Fruit fly (Drosophila melanogaster) whole organism, embryonic: ENCODE results near the gene CG11279.
A peak's percentile ranks its signal among the peaks of the same experiment; 100 is the strongest.

Experiments
- B-H1 ChIP-seq: fragments of 200-800 bp; sonication (Bioruptor generic); IDR thresholded peaks from 3 replicates; pipeline ENCODE4 v1.3.6; 2022; ENCODE audit warnings: missing biosample characterization, missing genetic modification characterization
- B-H2 ChIP-seq: fragments of 200-800 bp; sonication (Bioruptor generic); optimal IDR thresholded peaks from 2 replicates; lab custom pipeline; 2018; ENCODE audit warnings: missing biosample characterization, mild to moderate bottlenecking, missing genetic modification characterization
- BtbVII ChIP-seq: fragments of 200-800 bp; sonication (Bioruptor generic); optimal IDR thresholded peaks from 3 replicates; lab custom pipeline; 2017; ENCODE audit warnings: missing biosample characterization, mild to moderate bottlenecking, missing genetic modification characterization
- Bteb2 ChIP-seq: fragments of 200-800 bp; sonication (Bioruptor generic); optimal IDR thresholded peaks from 2 replicates; lab custom pipeline; 2016; ENCODE audit warnings: missing biosample characterization, missing genetic modification characterization
- CG10543 ChIP-seq: fragments of 200-800 bp; sonication (Bioruptor generic); optimal IDR thresholded peaks from 3 replicates; lab custom pipeline; 2017; ENCODE audit warnings: missing biosample characterization, mild to moderate bottlenecking, missing genetic modification characterization, moderate library complexity
- CG12744 ChIP-seq: fragments of 200-800 bp; sonication (Bioruptor generic); optimal IDR thresholded peaks from 2 replicates; lab custom pipeline; 2016; ENCODE audit warnings: missing biosample characterization, missing genetic modification characterization
- CG12942 ChIP-seq: fragments of 200-800 bp; sonication (Bioruptor generic); optimal IDR thresholded peaks from 3 replicates; lab custom pipeline; 2016; ENCODE audit warnings: missing biosample characterization, missing genetic modification characterization
- CG1529 ChIP-seq: fragments of 200-800 bp; sonication (Bioruptor generic); optimal IDR thresholded peaks from 3 replicates; lab custom pipeline; 2018; ENCODE audit warnings: missing biosample characterization, missing genetic modification characterization
- CG3995 ChIP-seq: fragments of 200-800 bp; sonication (Bioruptor generic); optimal IDR thresholded peaks from 3 replicates; lab custom pipeline; 2016; ENCODE audit warnings: missing biosample characterization, missing genetic modification characterization
- CG6175 ChIP-seq: fragments of 200-800 bp; sonication (Bioruptor generic); IDR thresholded peaks from 3 replicates; pipeline ENCODE4 v1.3.6; 2022; ENCODE audit warnings: missing biosample characterization, missing genetic modification characterization
- CG6689 ChIP-seq: fragments of 200-800 bp; sonication (Bioruptor generic); IDR thresholded peaks from 2 replicates; pipeline ENCODE4 v1.3.6; 2022; ENCODE audit warnings: missing biosample characterization, missing genetic modification characterization
- CG6813 ChIP-seq: fragments of 200-800 bp; sonication (Bioruptor generic); optimal IDR thresholded peaks from 2 replicates; lab custom pipeline; 2017; ENCODE audit warnings: missing biosample characterization, missing genetic modification characterization, mild to moderate bottlenecking, moderate library complexity, missing genetic modification reagents
- CG9876 ChIP-seq: fragments of 200-800 bp; sonication (Bioruptor generic); optimal IDR thresholded peaks from 2 replicates; lab custom pipeline; 2016; ENCODE audit warnings: missing biosample characterization, missing genetic modification characterization
- CkIIα-i1 ChIP-seq: fragments of 200-800 bp; sonication (Bioruptor generic); IDR thresholded peaks from 2 replicates; pipeline ENCODE4 v1.3.6; 2022; ENCODE audit warnings: missing biosample characterization, missing genetic modification characterization
- D19A ChIP-seq: fragments of 200-800 bp; optimal IDR thresholded peaks from 3 replicates; lab custom pipeline; 2019; ENCODE audit warnings: missing biosample characterization, mild to moderate bottlenecking, missing genetic modification characterization, moderate library complexity
- Dll ChIP-seq: fragments of 200-800 bp; sonication (Bioruptor generic); IDR thresholded peaks from 4 replicates; pipeline ENCODE4 v1.3.6; 2022; ENCODE audit warnings: missing biosample characterization, missing genetic modification characterization; ENCODE audit not compliant: partially characterized antibody
- Fer1 ChIP-seq: fragments of 200-800 bp; sonication (Bioruptor generic); optimal IDR thresholded peaks from 2 replicates; lab custom pipeline; 2017; ENCODE audit warnings: missing biosample characterization, mild to moderate bottlenecking, missing genetic modification characterization
- Fer2 ChIP-seq: fragments of 200-800 bp; sonication (Bioruptor generic); optimal IDR thresholded peaks from 2 replicates; lab custom pipeline; 2018; ENCODE audit warnings: missing biosample characterization, mild to moderate bottlenecking, missing genetic modification characterization, moderate library complexity
- GATAe ChIP-seq: fragments of 200-800 bp; sonication (Bioruptor generic); conservative IDR thresholded peaks from 2 replicates; pipeline ENCODE4 v1.3.6; 2022; ENCODE audit warnings: missing biosample characterization, missing genetic modification characterization
- Gug ChIP-seq: fragments of 200-800 bp; sonication (Bioruptor generic); IDR thresholded peaks from 4 replicates; pipeline ENCODE4 v1.3.6; 2022; ENCODE audit warnings: missing biosample characterization, missing genetic modification characterization
- HHEX ChIP-seq: fragments of 200-800 bp; sonication (Bioruptor generic); optimal IDR thresholded peaks from 3 replicates; lab custom pipeline; 2017; ENCODE audit warnings: missing biosample characterization, mild to moderate bottlenecking, missing genetic modification characterization, missing genetic modification reagents
- Myb ChIP-seq: fragments of 200-800 bp; sonication (Bioruptor generic); optimal IDR thresholded peaks from 2 replicates; lab custom pipeline; 2016; ENCODE audit warnings: missing biosample characterization, missing genetic modification characterization
- Nf-YB ChIP-seq: fragments of 200-800 bp; sonication (Bioruptor generic); optimal IDR thresholded peaks from 3 replicates; lab custom pipeline; 2019; ENCODE audit warnings: missing biosample characterization, mild to moderate bottlenecking, missing genetic modification characterization, moderate library complexity
- Xrp1 ChIP-seq: fragments of 200-800 bp; sonication (Bioruptor generic); IDR thresholded peaks from 2 replicates; pipeline ENCODE4 v1.3.6; 2022; ENCODE audit warnings: missing biosample characterization, missing genetic modification characterization
- amos ChIP-seq: fragments of 200-800 bp; sonication (Bioruptor generic); IDR thresholded peaks from 2 replicates; pipeline ENCODE4 v1.3.6; 2022; ENCODE audit warnings: missing biosample characterization, missing genetic modification characterization; ENCODE audit not compliant: partially characterized antibody
- ap ChIP-seq: fragments of 200-800 bp; sonication (Bioruptor generic); IDR thresholded peaks from 2 replicates; pipeline ENCODE4 v1.3.6; 2022; ENCODE audit warnings: missing biosample characterization, missing genetic modification characterization
- bsh ChIP-seq, 2 experiments: fragments of 200-800 bp; sonication (Bioruptor generic); optimal IDR thresholded peaks; 2 replicates each; lab custom pipeline; 2017 to 2018; ENCODE audit warnings: mild to moderate bottlenecking in 2 of 2, missing biosample characterization in 2 of 2, missing genetic modification characterization in 2 of 2, moderate library complexity in 1 of 2
- caup ChIP-seq: fragments of 200-800 bp; sonication (Bioruptor generic); optimal IDR thresholded peaks from 3 replicates; lab custom pipeline; 2017; ENCODE audit warnings: missing biosample characterization, mild to moderate bottlenecking, missing genetic modification characterization, moderate library complexity; ENCODE audit not compliant: severe bottlenecking
- ci ChIP-seq: fragments of 200-800 bp; sonication (Bioruptor generic); IDR thresholded peaks from 3 replicates; pipeline ENCODE4 v1.3.6; 2022; ENCODE audit warnings: missing biosample characterization, missing genetic modification characterization
- dmrt11E ChIP-seq: fragments of 200-800 bp; sonication (Bioruptor generic); optimal IDR thresholded peaks from 3 replicates; lab custom pipeline; 2018; ENCODE audit warnings: missing biosample characterization, mild to moderate bottlenecking, missing genetic modification characterization, moderate library complexity
- eve ChIP-seq, 2 experiments: fragments of >200 bp; optimal IDR thresholded peaks; 2 replicates each; lab custom pipeline; 2017; ENCODE audit warnings: missing biosample characterization in 2 of 2, missing genetic modification characterization in 2 of 2
- fd96Cb ChIP-seq: fragments of 200-800 bp; sonication (Bioruptor generic); optimal IDR thresholded peaks from 2 replicates; lab custom pipeline; 2018; ENCODE audit warnings: missing biosample characterization, mild to moderate bottlenecking, missing genetic modification characterization, moderate library complexity
- gce ChIP-seq: fragments of 200-800 bp; sonication (Bioruptor generic); IDR thresholded peaks from 3 replicates; pipeline ENCODE4 v1.3.6; 2022; ENCODE audit warnings: missing biosample characterization, missing genetic modification characterization
- gfzf ChIP-seq: fragments of 200-800 bp; sonication (Bioruptor generic); optimal IDR thresholded peaks from 2 replicates; lab custom pipeline; 2016; ENCODE audit warnings: missing biosample characterization, mild to moderate bottlenecking, missing genetic modification characterization, moderate library complexity
- jing ChIP-seq: fragments of 200-800 bp; sonication (Bioruptor generic); optimal IDR thresholded peaks from 2 replicates; lab custom pipeline; 2018; ENCODE audit warnings: missing biosample characterization, mild to moderate bottlenecking, missing genetic modification characterization
- kni ChIP-seq: fragments of 200-800 bp; sonication (Bioruptor generic); optimal IDR thresholded peaks from 3 replicates; lab custom pipeline; 2017; ENCODE audit warnings: mild to moderate bottlenecking, missing biosample characterization, missing genetic modification reagents, missing genetic modification characterization
- knrl ChIP-seq: fragments of 200-800 bp; sonication (Bioruptor generic); IDR thresholded peaks from 3 replicates; pipeline ENCODE4 v1.3.6; 2022; ENCODE audit warnings: missing biosample characterization, missing genetic modification characterization; ENCODE audit not compliant: partially characterized antibody
- lilli ChIP-seq: fragments of 200-800 bp; sonication (Bioruptor generic); optimal IDR thresholded peaks from 3 replicates; lab custom pipeline; 2016; ENCODE audit warnings: missing biosample characterization, missing genetic modification characterization
- mirr ChIP-seq: fragments of 200-800 bp; sonication (Bioruptor generic); optimal IDR thresholded peaks from 3 replicates; lab custom pipeline; 2018; ENCODE audit warnings: missing biosample characterization, mild to moderate bottlenecking, missing genetic modification characterization
- p53 ChIP-seq: fragments of 200-800 bp; sonication (Bioruptor generic); optimal IDR thresholded peaks from 2 replicates; lab custom pipeline; 2016; ENCODE audit warnings: missing biosample characterization, missing genetic modification characterization
- pzg ChIP-seq: fragments of 200-800 bp; sonication (Bioruptor generic); optimal IDR thresholded peaks from 3 replicates; lab custom pipeline; 2018; ENCODE audit warnings: missing biosample characterization, mild to moderate bottlenecking, missing genetic modification characterization, moderate library complexity
- schlank ChIP-seq: fragments of 200-800 bp; sonication (Bioruptor generic); optimal IDR thresholded peaks from 2 replicates; lab custom pipeline; 2018; ENCODE audit warnings: missing biosample characterization, mild to moderate bottlenecking, missing genetic modification characterization
- tll ChIP-seq, 2 experiments: fragments of 200-800 bp in 1 of 2; fragments of >200 bp in 1 of 2; sonication (Bioruptor generic) in 1 of 2; optimal IDR thresholded peaks; 2 replicates each; lab custom pipeline; 2017 to 2019; ENCODE audit warnings: missing biosample characterization in 2 of 2, missing genetic modification characterization in 2 of 2, mild to moderate bottlenecking in 1 of 2, moderate library complexity in 1 of 2
- trem ChIP-seq: fragments of 200-800 bp; optimal IDR thresholded peaks from 3 replicates; lab custom pipeline; 2019; ENCODE audit warnings: missing biosample characterization, mild to moderate bottlenecking, missing genetic modification characterization, moderate library complexity
- ttk ChIP-seq: fragments of 200-800 bp; sonication (Bioruptor generic); IDR thresholded peaks from 2 replicates; pipeline ENCODE4 v2.1.2; 2022; ENCODE audit warnings: missing biosample characterization, missing genetic modification characterization
- wdn ChIP-seq: fragments of 200-800 bp; sonication (Bioruptor generic); IDR thresholded peaks from 2 replicates; pipeline ENCODE4 v1.3.6; 2022; ENCODE audit warnings: missing biosample characterization, missing genetic modification characterization
- wek ChIP-seq: fragments of 200-800 bp; sonication (Bioruptor generic); optimal IDR thresholded peaks from 3 replicates; lab custom pipeline; 2018; ENCODE audit warnings: missing biosample characterization, mild to moderate bottlenecking, missing genetic modification characterization, moderate library complexity

CG11279 gene

DNA sequence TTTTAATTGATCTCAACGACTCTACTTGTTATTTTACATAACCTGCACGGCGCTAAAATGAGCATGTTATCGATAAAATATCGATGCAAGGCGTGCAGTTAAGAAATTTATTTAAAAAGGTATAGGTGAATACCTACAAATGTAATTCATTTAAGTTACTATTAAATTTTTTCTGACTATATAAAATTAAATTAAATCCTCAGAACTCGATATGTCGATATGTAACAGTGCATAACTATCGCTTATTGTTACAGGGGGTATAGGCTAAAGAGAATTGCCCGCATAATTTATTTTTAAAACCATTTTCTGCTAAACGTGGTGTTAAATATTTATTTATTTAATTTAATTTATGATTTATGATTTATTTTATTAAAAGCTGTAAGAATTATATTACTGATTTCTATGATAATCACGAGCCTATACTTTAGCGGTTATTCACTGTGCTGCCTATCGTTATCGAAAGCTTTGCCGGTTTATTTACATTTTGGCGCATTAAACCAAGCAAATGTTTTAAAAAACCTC, 28.9 kb upstream of the CG11279 start, which contains the start of the genes mRpL20 and Icmt (continued):
- peak; percentile 73 for TF ChIP-seq trem (tag; lab: Kevin White, UChicago)
- TF ChIP-seq gfzf (GFP tag; lab: Kevin White, UChicago) = no peak
- TF ChIP-seq HHEX (GFP tag; lab: Kevin White, UChicago) = peak; percentile 80

DNA sequence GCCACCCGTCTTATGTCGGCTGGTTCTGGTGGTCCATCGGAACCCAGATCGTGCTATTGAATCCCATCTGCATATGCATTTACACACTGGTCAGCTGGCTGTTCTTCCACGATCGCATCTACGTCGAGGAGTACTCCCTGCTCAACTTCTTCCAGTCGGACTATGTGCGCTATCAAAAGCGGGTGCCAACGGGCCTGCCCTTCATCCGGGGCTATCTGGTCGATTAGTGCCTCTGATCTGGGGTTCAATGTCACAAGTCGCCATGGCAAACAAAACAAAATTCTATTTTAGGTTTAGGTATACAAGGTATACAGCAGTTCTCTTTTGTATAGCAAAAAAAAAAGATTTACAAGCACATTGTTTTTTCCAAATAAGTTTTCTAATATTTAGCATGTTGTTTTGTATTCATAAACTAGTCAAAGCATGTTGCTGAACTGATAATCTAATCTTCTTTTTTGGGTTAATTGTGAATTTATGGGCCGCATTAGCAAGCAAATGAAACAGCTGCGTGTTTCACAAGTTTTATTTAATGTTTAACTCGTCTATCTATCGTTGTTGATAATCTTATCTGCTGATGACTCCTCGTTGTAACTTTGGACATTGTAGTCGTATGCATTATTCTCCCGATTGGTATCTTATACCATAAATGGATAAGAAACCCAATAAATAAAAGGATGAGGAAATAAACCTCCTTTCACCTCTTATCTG, 27.4 kb upstream of the CG11279 start:
- no peak for TF ChIP-seq Gug
- TF ChIP-seq CG6175 (GFP tag; lab: Robert Waterston, UW) = no peak
- no peak for TF ChIP-seq Bteb2 (GFP tag; lab: Kevin White, UChicago)
- TF ChIP-seq CkIIα-i1 (GFP tag; lab: Robert Waterston, UW) = no peak
- TF ChIP-seq Fer2 (tag; lab: Kevin White, UChicago) = no peak
- TF ChIP-seq wek (GFP tag; lab: Kevin White, UChicago) = no peak
- TF ChIP-seq B-H1 = no peak
- no peak for TF ChIP-seq tll (GFP tag; optimal IDR thresholded peaks at IDR 0.05; lab: Kevin White, UChicago)
- TF ChIP-seq jing (GFP tag; lab: Kevin White, UChicago) = no peak
- no peak for TF ChIP-seq lilli
- no peak for TF ChIP-seq ap (GFP tag; lab: Robert Waterston, UW)
- TF ChIP-seq CG12744 = no peak
- no peak for TF ChIP-seq pzg (GFP tag; lab: Kevin White, UChicago)
- TF ChIP-seq mirr (GFP tag; lab: Kevin White, UChicago) = peak; percentile 25
- TF ChIP-seq knrl (GFP tag; lab: Robert Waterston, UW) = no peak
- no peak for TF ChIP-seq GATAe (GFP tag; lab: Robert Waterston, UW)
- no peak for TF ChIP-seq CG10543 (GFP tag; lab: Kevin White, UChicago)
- TF ChIP-seq eve (GFP tag; optimal IDR thresholded peaks at IDR 0.05; lab: Kevin White, UChicago) = peak in 1 of 2 experiments; percentile 78
- no peak for TF ChIP-seq schlank
- no peak for TF ChIP-seq amos (GFP tag; lab: Robert Waterston, UW)
- TF ChIP-seq wdn = no peak
- TF ChIP-seq CG6689 (GFP tag; lab: Robert Waterston, UW) = no peak
- no peak for TF ChIP-seq Dll (GFP tag; lab: Robert Waterston, UW)
- no peak for TF ChIP-seq bsh (GFP tag; optimal IDR thresholded peaks at IDR 0.05; lab: Kevin White, UChicago)
- no peak for TF ChIP-seq ttk (GFP tag; lab: Robert Waterston, UW)
- TF ChIP-seq B-H2 (GFP tag; lab: Kevin White, UChicago) = no peak
- no peak for TF ChIP-seq caup (GFP tag; lab: Kevin White, UChicago)
- no peak for TF ChIP-seq CG12942 (GFP tag; lab: Kevin White, UChicago)
- no peak for TF ChIP-seq CG1529 (GFP tag; lab: Kevin White, UChicago)
- no peak for TF ChIP-seq p53 (GFP tag; lab: Kevin White, UChicago)
- TF ChIP-seq Xrp1 (GFP tag; lab: Robert Waterston, UW) = no peak
- no peak for TF ChIP-seq CG6813
- no peak for TF ChIP-seq ci (GFP tag; lab: Robert Waterston, UW)
- TF ChIP-seq CG9876 (GFP tag; lab: Kevin White, UChicago) = no peak
- TF ChIP-seq Nf-YB (GFP tag; lab: Kevin White, UChicago) = no peak
- no peak for TF ChIP-seq Fer1 (GFP tag; lab: Kevin White, UChicago)
- no peak for TF ChIP-seq Myb (GFP tag; lab: Kevin White, UChicago)
- no peak for TF ChIP-seq kni (GFP tag; lab: Kevin White, UChicago)
- TF ChIP-seq dmrt11E (tag; lab: Kevin White, UChicago) = no peak
- TF ChIP-seq BtbVII = no peak
- no peak for TF ChIP-seq D19A (tag; lab: Kevin White, UChicago)
- no peak for TF ChIP-seq gce (GFP tag; lab: Robert Waterston, UW)
- no peak for TF ChIP-seq fd96Cb
- TF ChIP-seq CG3995 (GFP tag; lab: Kevin White, UChicago) = no peak
